Fruit fly (Drosophila melanogaster) whole organism, embryonic: ENCODE measurements around the gene Trm7-32.

Source experiments
- Ada2b ChIP-seq: fragments of 200-800 bp; sonication (Bioruptor generic); IDR thresholded peaks from 2 replicates; pipeline ENCODE4 v1.3.6; 2022; ENCODE audit warnings: missing biosample characterization, missing genetic modification characterization
- CG10147 ChIP-seq: fragments of 200-800 bp; sonication (Bioruptor generic); optimal IDR thresholded peaks from 2 replicates; lab custom pipeline; 2019; ENCODE audit warnings: missing biosample characterization, mild to moderate bottlenecking, missing genetic modification characterization, moderate library complexity
- CG10321 ChIP-seq: fragments of 200-800 bp; sonication (Bioruptor generic); IDR thresholded peaks from 2 replicates; pipeline ENCODE4 v1.3.6; 2022; ENCODE audit warnings: missing biosample characterization, missing genetic modification characterization
- CG10543 ChIP-seq: fragments of 200-800 bp; sonication (Bioruptor generic); optimal IDR thresholded peaks from 3 replicates; lab custom pipeline; 2017; ENCODE audit warnings: missing biosample characterization, mild to moderate bottlenecking, missing genetic modification characterization, moderate library complexity
- CG11696 ChIP-seq: fragments of 200-800 bp; sonication (Bioruptor generic); IDR thresholded peaks from 2 replicates; pipeline ENCODE4 v1.3.6; 2022; ENCODE audit warnings: missing biosample characterization, missing genetic modification characterization
- CG12942 ChIP-seq: fragments of 200-800 bp; sonication (Bioruptor generic); optimal IDR thresholded peaks from 3 replicates; lab custom pipeline; 2016; ENCODE audit warnings: missing biosample characterization, missing genetic modification characterization
- CG14014 ChIP-seq: fragments of 200-800 bp; sonication (Bioruptor generic); IDR thresholded peaks from 2 replicates; pipeline ENCODE4 v1.3.6; 2022; ENCODE audit warnings: missing biosample characterization, missing genetic modification characterization
- CG14050 ChIP-seq: fragments of 200-800 bp; sonication (Bioruptor generic); IDR thresholded peaks from 3 replicates; pipeline ENCODE4 v1.3.6; 2022; ENCODE audit warnings: missing biosample characterization, missing genetic modification characterization
- CG14441 ChIP-seq: fragments of 200-800 bp; sonication (Bioruptor generic); IDR thresholded peaks from 2 replicates; pipeline ENCODE4 v1.3.6; 2022; ENCODE audit warnings: missing biosample characterization, missing genetic modification characterization
- CG1529 ChIP-seq: fragments of 200-800 bp; sonication (Bioruptor generic); optimal IDR thresholded peaks from 3 replicates; lab custom pipeline; 2018; ENCODE audit warnings: missing biosample characterization, missing genetic modification characterization
- CG1602 ChIP-seq: fragments of 200-800 bp; sonication (Bioruptor generic); optimal IDR thresholded peaks from 3 replicates; lab custom pipeline; 2016; ENCODE audit warnings: missing biosample characterization, missing genetic modification characterization
- CG17612 ChIP-seq: fragments of 200-800 bp; sonication (Bioruptor generic); IDR thresholded peaks from 2 replicates; pipeline ENCODE4 v1.3.6; 2022; ENCODE audit warnings: missing biosample characterization, missing genetic modification characterization
- CG31441 ChIP-seq: fragments of 200-800 bp; sonication (Bioruptor generic); IDR thresholded peaks from 2 replicates; pipeline ENCODE4 v1.3.6; 2022; ENCODE audit warnings: missing biosample characterization, missing genetic modification characterization
- CG3407 ChIP-seq: fragments of 200-800 bp; sonication (Bioruptor generic); optimal IDR thresholded peaks from 2 replicates; lab custom pipeline; 2018; ENCODE audit warnings: missing biosample characterization, mild to moderate bottlenecking, missing genetic modification characterization
- CG34376 ChIP-seq: fragments of 200-800 bp; sonication (Bioruptor generic); optimal IDR thresholded peaks from 2 replicates; lab custom pipeline; 2018; ENCODE audit warnings: missing biosample characterization, mild to moderate bottlenecking, missing genetic modification characterization
- CG4424 ChIP-seq: fragments of 200-800 bp; sonication (Bioruptor generic); optimal IDR thresholded peaks from 3 replicates; lab custom pipeline; 2016; ENCODE audit warnings: missing biosample characterization, missing genetic modification characterization
- CG4820 ChIP-seq: fragments of 200-800 bp; sonication (Bioruptor generic); optimal IDR thresholded peaks from 3 replicates; lab custom pipeline; 2016; ENCODE audit warnings: missing biosample characterization, missing genetic modification characterization
- CG5953 ChIP-seq: fragments of 200-800 bp; sonication (Bioruptor generic); IDR thresholded peaks from 2 replicates; pipeline ENCODE4 v1.3.6; 2022; ENCODE audit warnings: missing biosample characterization, missing genetic modification characterization
- CG8281 ChIP-seq: fragments of 200-800 bp; sonication (Bioruptor generic); optimal IDR thresholded peaks from 2 replicates; lab custom pipeline; 2018; ENCODE audit warnings: missing biosample characterization, mild to moderate bottlenecking, missing genetic modification characterization, moderate library complexity
- CG8388 ChIP-seq: fragments of 200-800 bp; sonication (Bioruptor generic); optimal IDR thresholded peaks from 2 replicates; lab custom pipeline; 2019; ENCODE audit warnings: missing biosample characterization, mild to moderate bottlenecking, missing genetic modification characterization, moderate library complexity
- CG8478 ChIP-seq: fragments of >200 bp; optimal IDR thresholded peaks from 2 replicates; lab custom pipeline; 2018
- CG9437 ChIP-seq: fragments of 200-800 bp; sonication (Bioruptor generic); optimal IDR thresholded peaks from 2 replicates; lab custom pipeline; 2018; ENCODE audit warnings: missing biosample characterization, mild to moderate bottlenecking, missing genetic modification characterization
- CTCF ChIP-seq: fragments of 200-800 bp; sonication (Bioruptor generic); optimal IDR thresholded peaks from 2 replicates; lab custom pipeline; 2017; ENCODE audit warnings: missing biosample characterization, mild to moderate bottlenecking, missing genetic modification characterization, moderate library complexity
- Ets65A ChIP-seq: fragments of 200-800 bp; sonication (Bioruptor generic); peaks from one replicate; lab custom pipeline; 2016; ENCODE audit warnings: missing biosample characterization, missing genetic modification characterization
- GATAe ChIP-seq: fragments of 200-800 bp; sonication (Bioruptor generic); conservative IDR thresholded peaks from 2 replicates; pipeline ENCODE4 v1.3.6; 2022; ENCODE audit warnings: missing biosample characterization, missing genetic modification characterization
- Hr78 ChIP-seq, 2 experiments: fragments of 200-800 bp in 1 of 2; fragments of >200 bp in 1 of 2; sonication (Bioruptor generic) in 1 of 2; optimal IDR thresholded peaks; 2 replicates each; lab custom pipeline; 2017 to 2019; ENCODE audit warnings: missing biosample characterization in 2 of 2, missing genetic modification characterization in 2 of 2, mild to moderate bottlenecking in 1 of 2, moderate library complexity in 1 of 2
- Myb ChIP-seq: fragments of 200-800 bp; sonication (Bioruptor generic); optimal IDR thresholded peaks from 2 replicates; lab custom pipeline; 2016; ENCODE audit warnings: missing biosample characterization, missing genetic modification characterization
- NFAT ChIP-seq: fragments of 200-800 bp; sonication (Bioruptor generic); IDR thresholded peaks from 2 replicates; pipeline ENCODE4 v1.3.6; 2022; ENCODE audit warnings: missing biosample characterization, missing genetic modification characterization
- Oli ChIP-seq: fragments of 200-800 bp; sonication (Bioruptor generic); optimal IDR thresholded peaks from 2 replicates; lab custom pipeline; 2018; ENCODE audit warnings: missing biosample characterization, mild to moderate bottlenecking, missing genetic modification characterization, moderate library complexity
- Opbp ChIP-seq: fragments of 200-800 bp; sonication (Bioruptor generic); IDR thresholded peaks from 3 replicates; pipeline ENCODE4 v1.3.6; 2022; ENCODE audit warnings: missing biosample characterization, missing genetic modification characterization; ENCODE audit not compliant: partially characterized antibody
- PHDP ChIP-seq: fragments of 200-800 bp; sonication (Bioruptor generic); optimal IDR thresholded peaks from 3 replicates; lab custom pipeline; 2018; ENCODE audit warnings: missing biosample characterization, mild to moderate bottlenecking, missing genetic modification characterization, moderate library complexity
- Ravus ChIP-seq: fragments of 200-800 bp; sonication (Bioruptor generic); IDR thresholded peaks from 2 replicates; pipeline ENCODE4 v1.3.6; 2022; ENCODE audit warnings: missing biosample characterization, missing genetic modification characterization
- Sry-β ChIP-seq: fragments of 200-800 bp; sonication (Bioruptor generic); optimal IDR thresholded peaks from 2 replicates; lab custom pipeline; 2018; ENCODE audit warnings: missing biosample characterization, mild to moderate bottlenecking, missing genetic modification characterization, moderate library complexity
- Trl ChIP-seq, 3 experiments: fragments of >200 bp in 2 of 3; fragments of 200-800 bp in 1 of 3; sonication (Bioruptor generic) in 1 of 3; optimal IDR thresholded peaks; 2 replicates in 1 of 3; 3 replicates in 2 of 3; lab custom pipeline; 2016 to 2017; ENCODE audit warnings: missing biosample characterization in 1 of 3, missing genetic modification characterization in 1 of 3
- aop ChIP-seq: fragments of 200-800 bp; sonication (Bioruptor generic); IDR thresholded peaks from 2 replicates; pipeline ENCODE4 v1.3.6; 2022; ENCODE audit warnings: missing biosample characterization, missing genetic modification characterization
- bcd ChIP-seq: fragments of 200-800 bp; sonication (Bioruptor generic); optimal IDR thresholded peaks from 2 replicates; lab custom pipeline; 2017; ENCODE audit warnings: missing biosample characterization, mild to moderate bottlenecking, missing genetic modification characterization
- cato ChIP-seq: fragments of 200-800 bp; sonication (Bioruptor generic); optimal IDR thresholded peaks from 2 replicates; lab custom pipeline; 2016; ENCODE audit warnings: missing biosample characterization, missing genetic modification characterization, borderline replicate concordance
- chif ChIP-seq, 2 experiments: fragments of 200-800 bp; sonication (Bioruptor generic); optimal IDR thresholded peaks; 3 replicates each; lab custom pipeline; 2016; ENCODE audit warnings: missing biosample characterization in 2 of 2, missing genetic modification characterization in 2 of 2
- dimm ChIP-seq: fragments of 200-800 bp; sonication (Bioruptor generic); IDR thresholded peaks from 2 replicates; pipeline ENCODE4 v1.3.6; 2022; ENCODE audit warnings: missing biosample characterization, missing genetic modification characterization
- dpn ChIP-seq, 2 experiments: fragments of 200-800 bp; sonication (Bioruptor generic); optimal IDR thresholded peaks; 3 replicates each; lab custom pipeline; 2016; ENCODE audit warnings: missing biosample characterization in 2 of 2, missing genetic modification characterization in 2 of 2
- fd102C ChIP-seq: fragments of 200-800 bp; sonication (Bioruptor generic); optimal IDR thresholded peaks from 2 replicates; lab custom pipeline; 2018; ENCODE audit warnings: missing biosample characterization, mild to moderate bottlenecking, missing genetic modification characterization, moderate library complexity
- fru ChIP-seq: fragments of >200 bp; optimal IDR thresholded peaks from 2 replicates; lab custom pipeline; 2017
- gce ChIP-seq: fragments of 200-800 bp; sonication (Bioruptor generic); IDR thresholded peaks from 3 replicates; pipeline ENCODE4 v1.3.6; 2022; ENCODE audit warnings: missing biosample characterization, missing genetic modification characterization
- gem ChIP-seq: fragments of 200-800 bp; sonication (Bioruptor generic); optimal IDR thresholded peaks from 2 replicates; lab custom pipeline; 2019; ENCODE audit warnings: missing biosample characterization, mild to moderate bottlenecking, missing genetic modification characterization, moderate library complexity
- jigr1 ChIP-seq: fragments of 200-800 bp; sonication (Bioruptor generic); IDR thresholded peaks from 3 replicates; pipeline ENCODE4 v1.3.6; 2022; ENCODE audit warnings: missing biosample characterization, missing genetic modification characterization
- lmd ChIP-seq: fragments of 200-800 bp; sonication (Bioruptor generic); IDR thresholded peaks from 2 replicates; pipeline ENCODE4 v1.3.6; 2022; ENCODE audit warnings: missing biosample characterization, missing genetic modification characterization
- nmo ChIP-seq: fragments of 200-800 bp; sonication (Bioruptor generic); optimal IDR thresholded peaks from 2 replicates; lab custom pipeline; 2018; ENCODE audit warnings: missing biosample characterization, mild to moderate bottlenecking, missing genetic modification characterization, moderate library complexity
- otp ChIP-seq: fragments of 200-800 bp; sonication (Bioruptor generic); IDR thresholded peaks from 3 replicates; pipeline ENCODE4, ENCODE4 v1.3.6; 2022; ENCODE audit warnings: missing biosample characterization, missing genetic modification characterization
- stwl ChIP-seq: fragments of 200-800 bp; sonication (Bioruptor generic); optimal IDR thresholded peaks from 3 replicates; lab custom pipeline; 2018; ENCODE audit warnings: missing biosample characterization, mild to moderate bottlenecking, missing genetic modification characterization, moderate library complexity
- trem ChIP-seq: fragments of 200-800 bp; optimal IDR thresholded peaks from 3 replicates; lab custom pipeline; 2019; ENCODE audit warnings: missing biosample characterization, mild to moderate bottlenecking, missing genetic modification characterization, moderate library complexity

The Trm7-32 gene

dm6 chr3R:17065018-17065784, 24.7 kb downstream of the Trm7-32 start (continued):
- TF ChIP-seq otp (GFP tag; lab: Robert Waterston, UW), result peak; percentile 73; the same call in 2 of the 3 replicates
- peak; percentile 91 for TF ChIP-seq trem (tag; lab: Kevin White, UChicago)
- peak; percentile 84 for TF ChIP-seq CG3407 (GFP tag; lab: Kevin White, UChicago)
- peak; percentile 93; the same call in 1 of the 2 replicates for TF ChIP-seq lmd (GFP tag; lab: Robert Waterston, UW)
- peak; percentile 74 for TF ChIP-seq CG11696 (GFP tag; lab: Robert Waterston, UW)
- TF ChIP-seq Ravus, result peak; percentile 64
- peak in 1 of 2 experiments; percentile 87 for TF ChIP-seq Hr78 (GFP tag; optimal IDR thresholded peaks at IDR 0.05; lab: Kevin White, UChicago)
- peak; percentile 89 for TF ChIP-seq Ada2b (GFP tag; lab: Robert Waterston, UW)
- peak; percentile 59 for TF ChIP-seq CG10321
- TF ChIP-seq aop (GFP tag; lab: Robert Waterston, UW), result no peak
- TF ChIP-seq chif (GFP tag; optimal IDR thresholded peaks at IDR 0.05; lab: Kevin White, UChicago), result peak; percentile 92
- peak; percentile 98 for TF ChIP-seq gem (tag; lab: Kevin White, UChicago)
- TF ChIP-seq CG31441 (GFP tag; lab: Robert Waterston, UW), result peak; percentile 95
- peak; percentile 59; the same call in 1 of the 2 replicates for TF ChIP-seq CG17612
- TF ChIP-seq CG9437 (GFP tag; lab: Kevin White, UChicago), result peak; percentile 90
- peak; percentile 91 to 94 for TF ChIP-seq dpn (GFP tag; optimal IDR thresholded peaks at IDR 0.05; lab: Kevin White, UChicago)
- TF ChIP-seq NFAT (GFP tag; lab: Robert Waterston, UW), result peak; percentile 80
- peak; percentile 88 for TF ChIP-seq CG4820 (GFP tag; lab: Kevin White, UChicago)
- peak; percentile 55 for TF ChIP-seq Sry-β (GFP tag; lab: Kevin White, UChicago)
- peak; percentile 16 for TF ChIP-seq stwl (tag; lab: Kevin White, UChicago)
- peak; percentile 93 for TF ChIP-seq bcd (GFP tag; lab: Kevin White, UChicago)
- peak; percentile 45 for TF ChIP-seq CTCF (GFP tag; lab: Kevin White, UChicago)
- peak; percentile 96 for TF ChIP-seq Ets65A (GFP tag; lab: Kevin White, UChicago)
- TF ChIP-seq CG10147 (GFP tag; lab: Kevin White, UChicago), result peak; percentile 91
- peak; percentile 71 for TF ChIP-seq GATAe (GFP tag; lab: Robert Waterston, UW)
- TF ChIP-seq CG8388 (GFP tag; lab: Kevin White, UChicago), result peak; percentile 94
- TF ChIP-seq nmo (GFP tag; lab: Kevin White, UChicago), result peak; percentile 95
- peak; percentile 76 for TF ChIP-seq Myb
- peak; percentile 91 for TF ChIP-seq CG4424 (GFP tag; lab: Kevin White, UChicago)
- peak; percentile 94 for TF ChIP-seq CG34376 (GFP tag; lab: Kevin White, UChicago)
- TF ChIP-seq Oli (tag; lab: Kevin White, UChicago), result peak; percentile 95
- TF ChIP-seq jigr1, result 0 out of 3 replicates have a peak, but pooled peaks have one; percentile 47
- peak; percentile 67 for TF ChIP-seq cato (GFP tag; lab: Kevin White, UChicago)
- peak; percentile 71 to 96 for TF ChIP-seq Trl (optimal IDR thresholded peaks at IDR 0.05; lab: Kevin White, UChicago)
- TF ChIP-seq Trl (GFP tag; optimal IDR thresholded peaks at IDR 0.05; lab: Kevin White, UChicago), result peak; percentile 89
- peak; percentile 41; the same call in 1 of the 2 replicates for TF ChIP-seq dimm (GFP tag; lab: Robert Waterston, UW)
- peak; percentile 84 for TF ChIP-seq CG14050
- no peak for TF ChIP-seq fru
- peak; percentile 89 for TF ChIP-seq CG1602 (GFP tag; lab: Kevin White, UChicago)
- no peak for TF ChIP-seq CG8478 (lab: Kevin White, UChicago)
- TF ChIP-seq CG12942 (GFP tag; lab: Kevin White, UChicago), result peak; percentile 85
- peak; percentile 97 for TF ChIP-seq PHDP (tag; lab: Kevin White, UChicago)
- peak; percentile 72 for TF ChIP-seq CG14014 (GFP tag; lab: Robert Waterston, UW)
- TF ChIP-seq CG8281, result peak; percentile 78
- peak; percentile 40; the same call in 1 of the 3 replicates for TF ChIP-seq gce (GFP tag; lab: Robert Waterston, UW)
- 0 out of 3 replicates have a peak, but pooled peaks have one; percentile 37 for TF ChIP-seq Opbp (GFP tag; lab: Robert Waterston, UW)
- TF ChIP-seq CG5953 (GFP tag; lab: Robert Waterston, UW), result peak; percentile 56
- peak; percentile 97 for TF ChIP-seq CG10543 (GFP tag; lab: Kevin White, UChicago)
- peak; percentile 87 for TF ChIP-seq CG1529 (GFP tag; lab: Kevin White, UChicago)
- peak; percentile 84 for TF ChIP-seq CG14441 (GFP tag; lab: Robert Waterston, UW)
- TF ChIP-seq fd102C (GFP tag; lab: Kevin White, UChicago), result no peak
